Fruit fly (Drosophila melanogaster): ENCODE data around the gene rempA.

dm6 chr2L:521001-521827 is 38.9 kb downstream of the rempA start:
- no peak for TF ChIP-seq GATAd (GFP tag; optimal IDR thresholded peaks at IDR 0.05)
- TF ChIP-seq dl (GFP tag; optimal IDR thresholded peaks at IDR 0.05; ENCODE audit: insufficient read depth in 1 of 2, partially characterized antibody in 2 of 2), result no peak
